Worm (Caenorhabditis elegans): ENCODE data around the gene srh-30.

srh-30 gene

ce11 chrV:6792973-6793372, 21.4 kb upstream of the srh-30 start (continued):
- TF ChIP-seq madf-3 (GFP tag; IDR thresholded peaks at IDR 0.05) (no peak), ztf-25 (GFP tag; IDR thresholded peaks at IDR 0.05) (no peak), hrde-1 (tag; optimal IDR thresholded peaks at IDR 0.05; ENCODE audit: borderline replicate concordance) (no peak), B0336.3 (GFP tag; IDR thresholded peaks at IDR 0.05) (no peak), lsy-27 (tag; optimal IDR thresholded peaks at IDR 0.05; ENCODE audit: borderline replicate concordance, insufficient read depth) (no peak), cebp-1 (GFP tag; IDR thresholded peaks at IDR 0.05) (no peak), cebp-1 (tag; optimal IDR thresholded peaks at IDR 0.05) (no peak), unc-62 (GFP tag; optimal IDR thresholded peaks at IDR 0.05) (no peak), B0019.2 (GFP tag; conservative IDR thresholded peaks at IDR 0.05) (no peak), F55B11.4 (tag; optimal IDR thresholded peaks at IDR 0.05; ENCODE audit: borderline replicate concordance, insufficient read depth) (no peak), lin-54 (GFP tag; optimal IDR thresholded peaks at IDR 0.05) (peak; percentile 74), rec-8 (tag; optimal IDR thresholded peaks at IDR 0.05) (no peak), Y67H2A.10 (GFP tag; conservative IDR thresholded peaks at IDR 0.05) (no peak), K12H6.12 (tag; optimal IDR thresholded peaks at IDR 0.05) (no peak), attf-5 (GFP tag; optimal IDR thresholded peaks at IDR 0.05) (no peak), lin-40 (tag; optimal IDR thresholded peaks at IDR 0.05) (no peak), ceh-58 (GFP tag; IDR thresholded peaks at IDR 0.05) (no peak), unc-130 (GFP tag; optimal IDR thresholded peaks at IDR 0.05) (no peak), egl-18 (GFP tag; IDR thresholded peaks at IDR 0.05) (no peak), tbx-9 (tag; optimal IDR thresholded peaks at IDR 0.05; ENCODE audit: borderline replicate concordance) (no peak), aptf-3 (GFP tag; IDR thresholded peaks at IDR 0.05) (no peak)

ce11 chrV:6792565-6792964, 21.0 kb upstream of the srh-30 start, which contains the start of gene gck-2:
TSS of gene gck-2 (minus strand) at chrV:6792665.
- no peak for TF ChIP-seq ceh-40 (GFP tag; IDR thresholded peaks at IDR 0.05)

- TF ChIP-seq ekl-4 (GFP tag; IDR thresholded peaks at IDR 0.05) (0 out of 2 replicates have a peak, but pooled peaks have one; percentile 14), Y53G8AR.9 (GFP tag; conservative IDR thresholded peaks at IDR 0.05) (0 out of 2 replicates have a peak, but pooled peaks have one; percentile 51), mcd-1 (GFP tag; IDR thresholded peaks at IDR 0.05) (peak; percentile 30; the same call in 1 of the 2 replicates), F52B5.7 (tag; optimal IDR thresholded peaks at IDR 0.05) (peak; percentile 36), ceh-91 (GFP tag; IDR thresholded peaks at IDR 0.05) (peak; percentile 34; the same call in 1 of the 2 replicates), cebp-1 (GFP tag; IDR thresholded peaks at IDR 0.05) (no peak), cebp-1 (tag; optimal IDR thresholded peaks at IDR 0.05) (peak; percentile 10), nfya-2 (GFP tag; IDR thresholded peaks at IDR 0.05) (no peak), hmg-1.2 (GFP tag; IDR thresholded peaks at IDR 0.05) (0 out of 2 replicates have a peak, but pooled peaks have one; percentile 13), B0019.2 (GFP tag; conservative IDR thresholded peaks at IDR 0.05) (no peak)
Observed at ce11 chrV:6787906-6788430, 16.4 kb upstream of the srh-30 start, which contains the start of gene ZC404.2. TSS of gene ZC404.2 (plus strand) at chrV:6787952.

ce11 chrV:6784853-6785492, 13.4 kb upstream of the srh-30 start, which contains the start of the genes spn-4 and spe-39:
TSS of gene spn-4 (minus strand) at chrV:6784903.
TSS of gene spe-39 (plus strand) at chrV:6785451.
- TF ChIP-seq die-1 (tag; optimal IDR thresholded peaks at IDR 0.05) (no peak), Y79H2A.3 (GFP tag; conservative IDR thresholded peaks at IDR 0.05) (peak; percentile 61), K12H6.12 (tag; optimal IDR thresholded peaks at IDR 0.05) (no peak), D2030.7 (GFP tag; IDR thresholded peaks at IDR 0.05) (peak; percentile 92), snpc-1.3 (tag; optimal IDR thresholded peaks at IDR 0.05; ENCODE audit: insufficient read depth) (peak; percentile 27), madf-6 (GFP tag; IDR thresholded peaks at IDR 0.05) (peak; percentile 97), xnd-1 (tag; optimal IDR thresholded peaks at IDR 0.05) (peak; percentile 96), pha-4 (tag; optimal IDR thresholded peaks at IDR 0.05) (no peak), B0336.3 (GFP tag; IDR thresholded peaks at IDR 0.05) (peak; percentile 76), dpl-1 (GFP tag; optimal IDR thresholded peaks at IDR 0.05) (peak; percentile 81), Y67H2A.10 (GFP tag; conservative IDR thresholded peaks at IDR 0.05) (no peak), snpc-3.4 (tag; optimal IDR thresholded peaks at IDR 0.05) (peak; percentile 89), hmg-1.2 (GFP tag; IDR thresholded peaks at IDR 0.05) (peak; percentile 47), Y56A3A.18 (GFP tag; IDR thresholded peaks at IDR 0.05) (no peak), ZK185.1 (tag; optimal IDR thresholded peaks at IDR 0.05; ENCODE audit: poor library complexity, severe bottlenecking) (peak; percentile 78), athp-1 (tag; optimal IDR thresholded peaks at IDR 0.05) (no peak), F57C9.4 (tag; optimal IDR thresholded peaks at IDR 0.05) (no peak)
